Fruit fly (Drosophila melanogaster): ENCODE results near the gene RPA2.
A peak's percentile ranks its signal among the peaks of the same experiment; 100 is the strongest.

The RPA2 gene

DNA sequence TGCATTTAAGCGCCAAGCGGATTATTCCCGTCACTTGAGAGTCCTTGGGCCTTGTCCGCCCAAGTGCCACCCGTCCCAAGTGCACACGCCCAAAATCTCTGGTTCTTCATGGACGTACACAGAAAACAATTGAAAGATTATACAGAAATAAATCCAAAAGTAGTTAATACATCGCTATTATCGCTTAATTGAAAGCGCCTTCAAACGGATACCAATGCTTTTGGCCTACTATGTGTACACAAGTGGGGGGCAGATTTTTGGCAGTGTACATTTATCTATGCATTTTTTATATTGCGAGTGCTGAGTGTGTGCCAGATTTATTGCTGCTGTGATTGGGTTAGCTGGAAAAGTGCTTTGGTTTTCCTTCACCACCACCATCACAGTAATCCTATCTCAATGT, 22.7 kb upstream of the RPA2 start (continued):
- TF ChIP-seq CG10979 (tag; optimal IDR thresholded peaks at IDR 0.05): peak; percentile 14
- TF ChIP-seq CG17802 (tag; optimal IDR thresholded peaks at IDR 0.05): no peak
- TF ChIP-seq sens-2 (GFP tag; IDR thresholded peaks at IDR 0.05): 0 out of 2 replicates have a peak, but pooled peaks have one; percentile 14
- TF ChIP-seq CG6654 (GFP tag; optimal IDR thresholded peaks at IDR 0.05): peak; percentile 23
- TF ChIP-seq fd96Cb (tag; optimal IDR thresholded peaks at IDR 0.05): peak; percentile 39
- 0 out of 2 replicates have a peak, but pooled peaks have one; percentile 8 for TF ChIP-seq ssp (GFP tag; IDR thresholded peaks at IDR 0.05)
- peak; percentile 4 for TF ChIP-seq CG14710 (tag; optimal IDR thresholded peaks at IDR 0.05)
- no peak for TF ChIP-seq Bdp1 (GFP tag; optimal IDR thresholded peaks at IDR 0.05)
- TF ChIP-seq Oli (tag; optimal IDR thresholded peaks at IDR 0.05): peak; percentile 2
- peak; percentile 13 for TF ChIP-seq CG16863 (GFP tag; optimal IDR thresholded peaks at IDR 0.05)
- TF ChIP-seq CG4404 (GFP tag; IDR thresholded peaks at IDR 0.05): peak; percentile 32; the same call in 1 of the 2 replicates
- TF ChIP-seq CG12744 (GFP tag; optimal IDR thresholded peaks at IDR 0.05): no peak
- TF ChIP-seq dmrt99B (tag; optimal IDR thresholded peaks at IDR 0.05): peak; percentile 38
- TF ChIP-seq CG15011 (GFP tag; optimal IDR thresholded peaks at IDR 0.05): no peak
- no peak for TF ChIP-seq Usf (GFP tag; optimal IDR thresholded peaks at IDR 0.05)
- TF ChIP-seq nmo (GFP tag; optimal IDR thresholded peaks at IDR 0.05): peak; percentile 12
- peak; percentile 13 for TF ChIP-seq CG1602 (GFP tag; optimal IDR thresholded peaks at IDR 0.05)
- TF ChIP-seq CG7839 (tag; optimal IDR thresholded peaks at IDR 0.05): peak; percentile 37
- no peak for TF ChIP-seq Dip3 (GFP tag; optimal IDR thresholded peaks at IDR 0.05)
- no peak for TF ChIP-seq MBD-R2 (GFP tag; IDR thresholded peaks at IDR 0.05)
- TF ChIP-seq Sin3A (optimal IDR thresholded peaks at IDR 0.05): no peak
- no peak for TF ChIP-seq wor (GFP tag; IDR thresholded peaks at IDR 0.05)
- no peak for TF ChIP-seq CG4707 (GFP tag; optimal IDR thresholded peaks at IDR 0.05)
- TF ChIP-seq CG2712 (tag; optimal IDR thresholded peaks at IDR 0.05): peak; percentile 34
- no peak for TF ChIP-seq Six4 (GFP tag; optimal IDR thresholded peaks at IDR 0.05)
- peak; percentile 12; the same call in 1 of the 2 replicates for TF ChIP-seq CG17328 (GFP tag; IDR thresholded peaks at IDR 0.05)
- TF ChIP-seq ato (GFP tag; IDR thresholded peaks at IDR 0.05; ENCODE audit: partially characterized antibody): no peak
- peak; percentile 3 for TF ChIP-seq cato (GFP tag; optimal IDR thresholded peaks at IDR 0.05; ENCODE audit: borderline replicate concordance)
- no peak for TF ChIP-seq CG3163 (GFP tag; optimal IDR thresholded peaks at IDR 0.05)
- TF ChIP-seq Xbp1 (GFP tag; optimal IDR thresholded peaks at IDR 0.05): peak; percentile 16
- peak; percentile 58; the same call in 1 of the 3 replicates for TF ChIP-seq zfh1 (GFP tag; IDR thresholded peaks at IDR 0.05)
- 0 out of 2 replicates have a peak, but pooled peaks have one; percentile 12 for TF ChIP-seq wdn (GFP tag; IDR thresholded peaks at IDR 0.05)
- no peak for TF ChIP-seq mld (GFP tag; IDR thresholded peaks at IDR 0.05; ENCODE audit: partially characterized antibody)
- no peak for TF ChIP-seq CG10543 (GFP tag; optimal IDR thresholded peaks at IDR 0.05)
- no peak for TF ChIP-seq CG18619 (GFP tag; optimal IDR thresholded peaks at IDR 0.05)
- TF ChIP-seq CG1832 (GFP tag; optimal IDR thresholded peaks at IDR 0.05): no peak
- no peak for TF ChIP-seq z (GFP tag; IDR thresholded peaks at IDR 0.05)
- TF ChIP-seq CG17385 (GFP tag; optimal IDR thresholded peaks at IDR 0.05): no peak
- TF ChIP-seq Atf6 (GFP tag; IDR thresholded peaks at IDR 0.05): 0 out of 2 replicates have a peak, but pooled peaks have one; percentile 17
- peak; percentile 21 for TF ChIP-seq CG4820 (GFP tag; optimal IDR thresholded peaks at IDR 0.05)
- peak; percentile 33 for TF ChIP-seq phol (tag; optimal IDR thresholded peaks at IDR 0.05)
- peak; percentile 39; the same call in 1 of the 2 replicates for TF ChIP-seq sisA (GFP tag; IDR thresholded peaks at IDR 0.05)
- TF ChIP-seq CG6854 (GFP tag; optimal IDR thresholded peaks at IDR 0.05): no peak
- peak; percentile 48; the same call in 1 of the 3 replicates for TF ChIP-seq otp (GFP tag; IDR thresholded peaks at IDR 0.05)
- no peak for TF ChIP-seq Stat92E (GFP tag; optimal IDR thresholded peaks at IDR 0.05)
- no peak for TF ChIP-seq chm (GFP tag; IDR thresholded peaks at IDR 0.05)
- peak in 1 of 2 experiments; percentile 21 for TF ChIP-seq chif (GFP tag; optimal IDR thresholded peaks at IDR 0.05)
- TF ChIP-seq btn (GFP tag; optimal IDR thresholded peaks at IDR 0.05): no peak
- TF ChIP-seq CG43689 (GFP tag; IDR thresholded peaks at IDR 0.05): no peak
- TF ChIP-seq chn (GFP tag; optimal IDR thresholded peaks at IDR 0.05): no peak
- no peak for TF ChIP-seq ham (GFP tag; IDR thresholded peaks at IDR 0.05)
